Worm (Caenorhabditis elegans) whole organism, L2 larva: ENCODE data around the gene dhs-18.

ENCODE experiments used
- C34F6.9 ChIP-seq: fragments of 150-350 bp; optimal IDR thresholded peaks from 2 replicates; lab custom pipeline; 2014; ENCODE audit warnings: missing biosample characterization, missing genetic modification characterization
- F13H6.1 ChIP-seq: sonication (generic microtip); optimal IDR thresholded peaks from 2 replicates; lab custom pipeline; 2016; ENCODE audit warnings: missing genetic modification characterization, missing compliant biosample characterization
- R02D3.7 ChIP-seq: fragments of 150-350 bp; optimal IDR thresholded peaks from 2 replicates; lab custom pipeline; 2014; ENCODE audit warnings: missing biosample characterization, missing genetic modification characterization
- Y55F3AM.14 ChIP-seq: fragments of 200-800 bp; sonication (Bioruptor generic); optimal IDR thresholded peaks from 2 replicates; lab custom pipeline; 2018; ENCODE audit warnings: mild to moderate bottlenecking, missing genetic modification characterization, missing compliant biosample characterization
- alr-1 ChIP-seq: fragments of 150-350 bp; optimal IDR thresholded peaks from 2 replicates; lab custom pipeline; 2014; ENCODE audit warnings: missing biosample characterization, missing genetic modification characterization
- ama-1 ChIP-seq: fragments of 150-350 bp; optimal IDR thresholded peaks from 2 replicates; lab custom pipeline; 2018; ENCODE audit warnings: inconsistent platforms
- ceh-16 ChIP-seq: fragments of 150-350 bp; optimal IDR thresholded peaks from 2 replicates; lab custom pipeline; 2014; ENCODE audit warnings: missing biosample characterization, missing genetic modification characterization
- ceh-82 ChIP-seq: fragments of 150-350 bp; optimal IDR thresholded peaks from 2 replicates; lab custom pipeline; 2014; ENCODE audit warnings: missing biosample characterization, missing genetic modification characterization
- crh-2 ChIP-seq: sonication (generic microtip); optimal IDR thresholded peaks from 2 replicates; lab custom pipeline; 2017; ENCODE audit warnings: missing biosample characterization, missing genetic modification characterization
- dmd-4 ChIP-seq: sonication (generic microtip); optimal IDR thresholded peaks from 2 replicates; lab custom pipeline; 2017; ENCODE audit warnings: missing biosample characterization, missing genetic modification characterization
- egl-27 ChIP-seq: sonication (generic microtip); optimal IDR thresholded peaks from 3 replicates; lab custom pipeline; 2017; ENCODE audit warnings: missing biosample characterization, missing genetic modification reagents, missing genetic modification characterization
- elt-1 ChIP-seq: fragments of 150-350 bp; optimal IDR thresholded peaks from 2 replicates; lab custom pipeline; 2014; ENCODE audit warnings: missing biosample characterization, missing genetic modification characterization
- elt-3 ChIP-seq: sonication (generic microtip); optimal IDR thresholded peaks from 2 replicates; lab custom pipeline; 2017; ENCODE audit warnings: missing biosample characterization, missing genetic modification characterization
- fos-1 ChIP-seq: fragments of 150-350 bp; optimal IDR thresholded peaks from 2 replicates; lab custom pipeline; 2014; ENCODE audit warnings: missing biosample characterization, missing genetic modification characterization
- lin-11 ChIP-seq: fragments of 150-350 bp; sonication (generic microtip); optimal IDR thresholded peaks from 2 replicates; lab custom pipeline; 2014; ENCODE audit warnings: missing biosample characterization, missing genetic modification characterization, inconsistent platforms, mixed read lengths
- lin-13 ChIP-seq: fragments of 150-350 bp; optimal IDR thresholded peaks from 2 replicates; lab custom pipeline; 2014; ENCODE audit warnings: missing biosample characterization, missing genetic modification reagents, missing genetic modification characterization
- lin-39 ChIP-seq: fragments of 150-350 bp; optimal IDR thresholded peaks from 2 replicates; lab custom pipeline; 2014; ENCODE audit warnings: missing biosample characterization, missing genetic modification reagents, missing genetic modification characterization
- lsy-2 ChIP-seq, 2 experiments: fragments of 150-350 bp in 1 of 2; sonication (generic microtip) in 1 of 2; optimal IDR thresholded peaks; 2 replicates each; lab custom pipeline; 2014 to 2017; ENCODE audit warnings: missing biosample characterization in 2 of 2, missing genetic modification characterization in 2 of 2
- mbf-1 ChIP-seq: sonication (generic microtip); optimal IDR thresholded peaks from 2 replicates; lab custom pipeline; 2017; ENCODE audit warnings: missing biosample characterization, missing genetic modification characterization
- mdl-1 ChIP-seq, 2 experiments: fragments of 150-350 bp in 1 of 2; sonication (generic microtip) in 1 of 2; optimal IDR thresholded peaks; 2 replicates each; lab custom pipeline; 2017; ENCODE audit warnings: missing biosample characterization in 2 of 2, missing genetic modification characterization in 2 of 2
- nhr-10 ChIP-seq: sonication (generic microtip); optimal IDR thresholded peaks from 2 replicates; lab custom pipeline; 2017; ENCODE audit warnings: missing biosample characterization, missing genetic modification characterization
- nhr-11 ChIP-seq: fragments of 150-350 bp; optimal IDR thresholded peaks from 2 replicates; lab custom pipeline; 2014; ENCODE audit warnings: missing biosample characterization, missing genetic modification characterization
- nhr-12 ChIP-seq: fragments of 150-350 bp; optimal IDR thresholded peaks from 2 replicates; lab custom pipeline; 2014; ENCODE audit warnings: missing biosample characterization, missing genetic modification characterization
- nhr-21 ChIP-seq: fragments of 150-350 bp; optimal IDR thresholded peaks from 2 replicates; lab custom pipeline; 2014; ENCODE audit warnings: missing biosample characterization, missing genetic modification characterization
- nhr-23 ChIP-seq: fragments of 150-350 bp; optimal IDR thresholded peaks from 2 replicates; lab custom pipeline; 2014; ENCODE audit warnings: missing biosample characterization, missing genetic modification reagents, missing genetic modification characterization
- nhr-25 ChIP-seq: fragments of 150-350 bp; sonication (generic microtip); optimal IDR thresholded peaks from 3 replicates; lab custom pipeline; 2014; ENCODE audit warnings: missing biosample characterization, missing genetic modification characterization
- nhr-6 ChIP-seq: fragments of 150-350 bp; optimal IDR thresholded peaks from 2 replicates; lab custom pipeline; 2014; ENCODE audit warnings: missing biosample characterization, missing genetic modification characterization
- nhr-77 ChIP-seq: fragments of 150-350 bp; optimal IDR thresholded peaks from 2 replicates; lab custom pipeline; 2014; ENCODE audit warnings: missing biosample characterization, missing genetic modification characterization
- peb-1 ChIP-seq: fragments of 150-350 bp; optimal IDR thresholded peaks from 2 replicates; lab custom pipeline; 2014; ENCODE audit warnings: missing biosample characterization, missing genetic modification characterization
- sem-4 ChIP-seq: fragments of 150-350 bp; optimal IDR thresholded peaks from 2 replicates; lab custom pipeline; 2014; ENCODE audit warnings: missing biosample characterization, missing genetic modification reagents, missing genetic modification characterization
- skn-1 ChIP-seq: sonication (generic microtip); optimal IDR thresholded peaks from 2 replicates; lab custom pipeline; 2017; ENCODE audit warnings: missing biosample characterization, missing genetic modification characterization
- sma-3 ChIP-seq: sonication (generic microtip); optimal IDR thresholded peaks from 2 replicates; lab custom pipeline; 2016; ENCODE audit warnings: missing genetic modification reagents, missing genetic modification characterization, missing compliant biosample characterization
- sma-9 ChIP-seq, 2 experiments: fragments of 150-350 bp in 1 of 2; sonication (generic microtip) in 1 of 2; optimal IDR thresholded peaks; 2 replicates each; lab custom pipeline; 2014 to 2016; ENCODE audit warnings: missing genetic modification characterization in 2 of 2, mild to moderate bottlenecking in 1 of 2, missing biosample characterization in 1 of 2, missing compliant biosample characterization in 1 of 2, missing genetic modification reagents in 1 of 2, moderate library complexity in 1 of 2
- unc-55 ChIP-seq: fragments of 150-350 bp; sonication (generic microtip); optimal IDR thresholded peaks from 3 replicates; lab custom pipeline; 2014; ENCODE audit warnings: missing biosample characterization, missing genetic modification reagents, missing genetic modification characterization
- unc-62 ChIP-seq: fragments of 150-350 bp; optimal IDR thresholded peaks from 2 replicates; lab custom pipeline; 2014; ENCODE audit warnings: missing biosample characterization, missing genetic modification reagents, missing genetic modification characterization
- zag-1 ChIP-seq: fragments of 150-350 bp; optimal IDR thresholded peaks from 2 replicates; lab custom pipeline; 2014; ENCODE audit warnings: missing biosample characterization, missing genetic modification characterization
- ztf-1 ChIP-seq: fragments of 200-800 bp; sonication (Bioruptor generic); conservative IDR thresholded peaks from 2 replicates; pipeline ENCODE4 v1.3.6; 2022; ENCODE audit warnings: missing genetic modification characterization, missing compliant biosample characterization
- ztf-11 ChIP-seq: sonication (generic microtip); optimal IDR thresholded peaks from 2 replicates; lab custom pipeline; 2017; ENCODE audit warnings: missing biosample characterization, missing genetic modification characterization

Gene dhs-18

ce11 chrV:11013179-11013578 is 33.5 kb downstream of the dhs-18 start:
- TF ChIP-seq mdl-1 (tag; optimal IDR thresholded peaks at IDR 0.05; lab: Kevin White, UChicago): no peak
- no peak for TF ChIP-seq nhr-23
- no peak for TF ChIP-seq ztf-1 (GFP tag; lab: Robert Waterston, UW)
- no peak for TF ChIP-seq alr-1 (tag; lab: Kevin White, UChicago)

- TF ChIP-seq unc-55: no peak
- no peak for TF ChIP-seq lin-39 (tag; lab: Kevin White, UChicago)
- no peak for TF ChIP-seq lsy-2 (tag; optimal IDR thresholded peaks at IDR 0.05; lab: Kevin White, UChicago)
- no peak for TF ChIP-seq dmd-4 (tag; lab: Kevin White, UChicago)
- no peak for TF ChIP-seq mbf-1 (tag; lab: Kevin White, UChicago)
- TF ChIP-seq unc-62 (GFP tag; lab: Kevin White, UChicago): no peak
- TF ChIP-seq R02D3.7 (tag; lab: Kevin White, UChicago): no peak
- TF ChIP-seq lin-13 (GFP tag; lab: Kevin White, UChicago): no peak
- no peak for TF ChIP-seq nhr-23
- no peak for TF ChIP-seq nhr-25 (tag; lab: Kevin White, UChicago)
- TF ChIP-seq alr-1 (tag; lab: Kevin White, UChicago): no peak
- no peak for TF ChIP-seq lin-11 (tag; lab: Kevin White, UChicago)
- TF ChIP-seq skn-1 (tag; lab: Kevin White, UChicago): no peak
- no peak for TF ChIP-seq nhr-12 (tag; lab: Kevin White, UChicago)
- no peak for TF ChIP-seq ztf-11 (tag; lab: Kevin White, UChicago)
- no peak for TF ChIP-seq egl-27 (tag; lab: Kevin White, UChicago)
- TF ChIP-seq zag-1 (tag; lab: Kevin White, UChicago): no peak
These were observed 34.2 kb downstream of the dhs-18 start, which contains the start of gene C13G3.1 for ce11 chrV:11012419-11012818. C13G3.1 (minus strand) TSS chrV:11012465.

ce11 chrV:11011807-11012206 is 34.8 kb downstream of the dhs-18 start:
- TF ChIP-seq nhr-11 (tag; lab: Kevin White, UChicago) (no peak), mbf-1 (tag; lab: Kevin White, UChicago) (no peak), nhr-10 (tag; lab: Kevin White, UChicago) (no peak), ceh-16 (tag; lab: Kevin White, UChicago) (no peak), skn-1 (tag; lab: Kevin White, UChicago) (no peak), lin-39 (tag; lab: Kevin White, UChicago) (no peak), alr-1 (tag; lab: Kevin White, UChicago) (no peak), egl-27 (tag; lab: Kevin White, UChicago) (no peak), mdl-1 (tag; optimal IDR thresholded peaks at IDR 0.05; lab: Kevin White, UChicago) (no peak), nhr-6 (tag; lab: Kevin White, UChicago) (no peak), peb-1 (tag; lab: Kevin White, UChicago) (no peak), elt-1 (no peak), C34F6.9 (tag; lab: Kevin White, UChicago) (no peak), F13H6.1 (tag; lab: Kevin White, UChicago) (no peak), Y55F3AM.14 (GFP tag; lab: Kevin White, UChicago) (no peak), zag-1 (tag; lab: Kevin White, UChicago) (no peak), sem-4 (no peak), fos-1 (tag; lab: Kevin White, UChicago) (no peak), nhr-21 (tag; lab: Kevin White, UChicago) (no peak)

ce11 chrV:11010768-11011167 is 35.9 kb downstream of the dhs-18 start:
- TF ChIP-seq sma-3 (GFP tag; lab: Kevin White, UChicago): no peak
- TF ChIP-seq ztf-1 (GFP tag; lab: Robert Waterston, UW): no peak
- TF ChIP-seq lsy-2 (tag; optimal IDR thresholded peaks at IDR 0.05; lab: Kevin White, UChicago): no peak
- TF ChIP-seq nhr-23: no peak
- no peak for TF ChIP-seq mdl-1 (tag; optimal IDR thresholded peaks at IDR 0.05; lab: Kevin White, UChicago)
- TF ChIP-seq nhr-21 (tag; lab: Kevin White, UChicago): peak; percentile 32
- TF ChIP-seq elt-3 (tag; lab: Kevin White, UChicago): no peak
- no peak for TF ChIP-seq nhr-10 (tag; lab: Kevin White, UChicago)

ce11 chrV:11009124-11009524 is 37.5 kb downstream of the dhs-18 start:
- TF ChIP-seq lin-13 (GFP tag; lab: Kevin White, UChicago) (no peak), crh-2 (tag; lab: Kevin White, UChicago) (no peak), ceh-82 (tag; lab: Kevin White, UChicago) (no peak), lin-11 (tag; lab: Kevin White, UChicago) (no peak), nhr-77 (tag; lab: Kevin White, UChicago) (no peak), sma-9 (GFP tag; optimal IDR thresholded peaks at IDR 0.05; lab: Kevin White, UChicago) (peak; percentile 32), sma-9 (tag; optimal IDR thresholded peaks at IDR 0.05; lab: Kevin White, UChicago) (no peak), ama-1 (no peak), fos-1 (tag; lab: Kevin White, UChicago) (peak; percentile 65)
- TF ChIP-seq, all 48 proteins: peak for 2
